Worm (Caenorhabditis elegans) whole organism, early embryonic: ENCODE measurements around the gene sri-57.
"Not testable (repeated sequence)": the region's sequence is repeated elsewhere in the genome, so short reads cannot be mapped to it uniquely, and the experiment has no call there.

Source experiments
- B0310.2 ChIP-seq: sonication (generic microtip); optimal IDR thresholded peaks from 2 replicates; lab custom pipeline; 2016; ENCODE audit warnings: mild to moderate bottlenecking, missing genetic modification characterization, missing compliant biosample characterization
- F13C5.2 ChIP-seq: sonication (generic microtip); optimal IDR thresholded peaks from 2 replicates; lab custom pipeline; 2017; ENCODE audit warnings: mild to moderate bottlenecking, missing genetic modification characterization, inconsistent platforms, missing compliant biosample characterization
- aly-1 ChIP-seq: sonication (generic microtip); optimal IDR thresholded peaks from 2 replicates; lab custom pipeline; 2016; ENCODE audit warnings: missing genetic modification characterization, missing compliant biosample characterization
- ama-1 ChIP-seq: fragments of 150-350 bp; optimal IDR thresholded peaks from 2 replicates; lab custom pipeline; 2014
- ceh-13 ChIP-seq: fragments of 200-800 bp; sonication (Bioruptor generic); optimal IDR thresholded peaks from 2 replicates; lab custom pipeline; 2018; ENCODE audit warnings: mild to moderate bottlenecking, missing genetic modification characterization, missing compliant biosample characterization
- ceh-36 ChIP-seq: sonication (generic microtip); optimal IDR thresholded peaks from 2 replicates; lab custom pipeline; 2016; ENCODE audit warnings: missing genetic modification characterization, inconsistent platforms, missing compliant biosample characterization
- ets-7 ChIP-seq: sonication (generic microtip); optimal IDR thresholded peaks from 2 replicates; lab custom pipeline; 2016; ENCODE audit warnings: missing genotype, missing genetic modification characterization, missing compliant biosample characterization
- flt-1 ChIP-seq: fragments of 200-800 bp; sonication (Bioruptor generic); IDR thresholded peaks from 2 replicates; pipeline ENCODE4 v1.3.6; 2022; ENCODE audit warnings: missing genetic modification characterization, missing compliant biosample characterization
- hmbx-1 ChIP-seq: sonication (generic microtip); optimal IDR thresholded peaks from 2 replicates; lab custom pipeline; 2016; ENCODE audit warnings: mild to moderate bottlenecking, missing genetic modification characterization, missing compliant biosample characterization
- hmg-4 ChIP-seq: fragments of 200-800 bp; sonication (Bioruptor generic); optimal IDR thresholded peaks from 2 replicates; lab custom pipeline; 2018; ENCODE audit warnings: mild to moderate bottlenecking, missing genetic modification characterization, missing compliant biosample characterization
- hnd-1 ChIP-seq: sonication (generic microtip); optimal IDR thresholded peaks from 2 replicates; lab custom pipeline; 2016; ENCODE audit warnings: missing genetic modification characterization, missing compliant biosample characterization
- pes-1 ChIP-seq: fragments of 200-800 bp; sonication (Bioruptor generic); IDR thresholded peaks from 2 replicates; pipeline ENCODE4 v1.3.6; 2022; ENCODE audit warnings: missing genetic modification reagents, missing genetic modification characterization, missing compliant biosample characterization
- scrt-1 ChIP-seq: fragments of 200-800 bp; sonication (Bioruptor generic); IDR thresholded peaks from 2 replicates; pipeline ENCODE4 v1.3.6; 2022; ENCODE audit warnings: missing genetic modification characterization, missing compliant biosample characterization
- sea-1 ChIP-seq: fragments of 200-800 bp; sonication (Bioruptor generic); conservative IDR thresholded peaks from 2 replicates; pipeline ENCODE4 v1.3.6; 2022; ENCODE audit warnings: missing genetic modification characterization, missing compliant biosample characterization
- tbx-11 ChIP-seq: fragments of 200-800 bp; sonication (Bioruptor generic); IDR thresholded peaks from 2 replicates; pipeline ENCODE4 v1.3.6; 2022; ENCODE audit warnings: missing genetic modification characterization, missing compliant biosample characterization
- tbx-37 ChIP-seq: fragments of 200-800 bp; sonication (Bioruptor generic); conservative IDR thresholded peaks from 2 replicates; pipeline ENCODE4 v1.3.6; 2022; ENCODE audit warnings: missing genetic modification reagents, missing genetic modification characterization, missing compliant biosample characterization
- tra-4 ChIP-seq: sonication (generic microtip); optimal IDR thresholded peaks from 2 replicates; lab custom pipeline; 2017; ENCODE audit warnings: missing genetic modification characterization, missing compliant biosample characterization

sri-57 gene

DNA sequence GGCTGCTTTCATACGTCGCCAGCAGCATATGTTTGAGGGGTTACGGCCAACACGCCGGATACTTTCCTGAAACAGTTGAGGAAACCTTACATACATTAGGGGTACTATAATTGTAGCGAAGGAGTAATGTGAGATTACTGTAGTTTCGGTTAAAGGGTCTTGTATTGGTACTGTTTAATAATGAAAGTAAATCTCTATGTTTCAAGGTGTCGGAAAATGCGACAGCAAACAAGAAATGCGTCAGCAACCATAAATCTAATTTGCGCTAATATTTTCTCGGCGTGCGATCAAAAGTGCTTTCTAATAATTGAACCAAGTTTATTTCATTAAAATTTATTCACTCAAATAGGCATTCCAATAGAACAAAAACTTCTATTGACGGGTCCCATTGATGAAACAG is at the start of gene sri-57:
Gene sri-57 (minus strand): TSS at position 101 of the 400 bp plus-strand sequence.
- not testable (repeated sequence) for TF ChIP-seq tbx-11 (GFP tag; lab: Robert Waterston, UW); sea-1 (GFP tag; lab: Robert Waterston, UW); F13C5.2 (tag; lab: Kevin White, UChicago)

DNA sequence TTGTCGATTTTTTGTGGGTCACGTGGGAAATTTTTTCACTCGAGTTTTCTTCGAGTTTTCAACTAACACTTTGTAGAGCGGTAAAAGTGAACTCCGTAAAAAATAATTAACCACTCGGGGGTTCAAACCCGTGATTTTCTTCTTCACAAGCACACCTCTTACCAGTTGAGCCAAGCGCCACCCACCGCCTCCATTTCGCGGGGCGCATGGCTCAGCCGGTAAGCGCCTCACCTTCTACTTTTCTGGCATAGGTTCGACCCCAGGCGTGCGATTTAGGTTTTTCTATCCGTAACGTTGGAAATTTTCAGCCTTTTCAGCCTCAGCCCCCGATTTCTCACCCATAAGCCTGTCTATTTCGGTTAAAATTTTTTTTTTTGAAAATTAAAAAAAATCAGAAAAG is 49.8 kb upstream of the sri-57 start:
- no peak for TF ChIP-seq aly-1 (tag; lab: Kevin White, UChicago)
- TF ChIP-seq sea-1 (GFP tag; lab: Robert Waterston, UW): no peak
- TF ChIP-seq ama-1: no peak
- no peak for TF ChIP-seq scrt-1 (GFP tag; lab: Robert Waterston, UW)
- no peak for TF ChIP-seq hmg-4 (GFP tag; lab: Kevin White, UChicago)
- no peak for TF ChIP-seq ceh-36 (tag; lab: Kevin White, UChicago)
- no peak for TF ChIP-seq hnd-1 (tag; lab: Kevin White, UChicago)
- no peak for TF ChIP-seq F13C5.2 (tag; lab: Kevin White, UChicago)
- TF ChIP-seq flt-1 (GFP tag; lab: Robert Waterston, UW): no peak
- TF ChIP-seq ets-7 (tag; lab: Kevin White, UChicago): no peak
- no peak for TF ChIP-seq tbx-37
- TF ChIP-seq B0310.2 (tag; lab: Kevin White, UChicago): no peak
- no peak for TF ChIP-seq hmbx-1 (tag; lab: Kevin White, UChicago)
- no peak for TF ChIP-seq ceh-13 (GFP tag; lab: Kevin White, UChicago)
- TF ChIP-seq tra-4 (tag; lab: Kevin White, UChicago): no peak
- no peak for TF ChIP-seq pes-1
- TF ChIP-seq tbx-11 (GFP tag; lab: Robert Waterston, UW): no peak

DNA sequence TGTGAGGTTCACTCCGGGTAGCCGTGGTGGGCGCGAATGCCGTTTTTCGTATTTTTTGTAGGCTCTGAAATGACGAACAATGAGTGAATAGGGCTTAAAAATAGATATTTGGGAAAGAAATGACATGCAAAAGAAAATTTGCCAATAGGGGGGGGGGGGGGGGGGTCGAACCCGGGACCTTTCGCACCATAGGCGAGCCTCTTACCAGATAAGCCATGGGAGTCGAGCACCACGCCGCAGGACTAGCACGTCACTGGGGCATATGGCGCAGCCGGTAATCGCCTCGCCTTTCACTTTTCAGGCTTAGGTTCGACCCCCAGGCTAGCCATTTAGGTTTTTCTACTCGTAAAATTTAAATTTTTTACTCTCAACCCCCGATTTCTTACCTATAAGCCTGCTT is 47.0 kb upstream of the sri-57 start:
- TF ChIP-seq pes-1 (no peak), hnd-1 (tag; lab: Kevin White, UChicago) (no peak), hmg-4 (GFP tag; lab: Kevin White, UChicago) (no peak), flt-1 (GFP tag; lab: Robert Waterston, UW) (no peak)

DNA sequence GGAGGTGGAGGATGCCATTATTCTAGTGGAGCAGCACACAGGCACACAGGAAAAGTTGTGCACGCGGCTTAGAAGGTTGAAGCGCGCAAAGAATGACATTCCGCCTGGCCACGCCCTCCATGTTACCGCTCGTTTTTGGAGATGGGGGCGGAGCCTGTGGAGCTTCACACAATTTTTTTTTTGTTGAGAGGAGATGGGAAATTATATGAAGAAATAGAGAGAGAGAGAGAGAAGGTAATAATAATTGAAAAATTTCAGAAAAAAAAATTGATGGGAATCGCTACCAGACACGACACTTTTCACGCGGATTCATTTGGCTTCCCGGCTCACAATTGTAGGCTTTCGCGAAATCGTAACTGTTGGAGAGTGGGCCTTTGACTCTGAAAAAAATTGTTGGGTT is 45.1 kb upstream of the sri-57 start, which contains the start of gene T05A8.3:
Gene T05A8.3 (minus strand): TSS at position 101 of the 400 bp plus-strand sequence.
- TF ChIP-seq pes-1: no peak

DNA sequence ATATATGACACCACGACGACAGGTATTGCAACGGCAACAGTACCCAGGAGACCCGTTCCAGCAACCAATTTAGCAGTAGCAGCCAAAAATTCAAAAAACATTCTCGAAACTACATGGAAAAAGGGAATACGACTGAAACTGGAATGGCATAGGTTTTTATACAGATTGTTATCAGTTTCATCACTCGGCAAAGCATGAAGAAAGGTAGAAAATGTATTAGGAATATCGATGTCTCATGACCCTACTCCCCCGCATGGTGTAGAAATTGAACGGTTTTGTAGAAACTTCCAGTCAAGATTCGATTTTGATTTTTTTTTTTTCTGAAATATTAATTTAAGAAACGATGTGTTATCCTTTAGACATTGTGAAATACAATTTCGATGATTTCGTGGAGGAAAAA is 38.7 kb upstream of the sri-57 start, which contains the start of gene T05A8.2:
Gene T05A8.2 (minus strand): TSS at position 101 of the 400 bp plus-strand sequence.
- TF ChIP-seq tbx-37: no peak
- no peak for TF ChIP-seq hnd-1 (tag; lab: Kevin White, UChicago)
- no peak for TF ChIP-seq hmg-4 (GFP tag; lab: Kevin White, UChicago)
- no peak for TF ChIP-seq hmbx-1 (tag; lab: Kevin White, UChicago)
- TF ChIP-seq flt-1 (GFP tag; lab: Robert Waterston, UW): no peak
- TF ChIP-seq tbx-11 (GFP tag; lab: Robert Waterston, UW): no peak
- TF ChIP-seq sea-1 (GFP tag; lab: Robert Waterston, UW): no peak
- no peak for TF ChIP-seq tra-4 (tag; lab: Kevin White, UChicago)
- TF ChIP-seq ama-1: no peak
- no peak for TF ChIP-seq ets-7 (tag; lab: Kevin White, UChicago)
- TF ChIP-seq scrt-1 (GFP tag; lab: Robert Waterston, UW): no peak

DNA sequence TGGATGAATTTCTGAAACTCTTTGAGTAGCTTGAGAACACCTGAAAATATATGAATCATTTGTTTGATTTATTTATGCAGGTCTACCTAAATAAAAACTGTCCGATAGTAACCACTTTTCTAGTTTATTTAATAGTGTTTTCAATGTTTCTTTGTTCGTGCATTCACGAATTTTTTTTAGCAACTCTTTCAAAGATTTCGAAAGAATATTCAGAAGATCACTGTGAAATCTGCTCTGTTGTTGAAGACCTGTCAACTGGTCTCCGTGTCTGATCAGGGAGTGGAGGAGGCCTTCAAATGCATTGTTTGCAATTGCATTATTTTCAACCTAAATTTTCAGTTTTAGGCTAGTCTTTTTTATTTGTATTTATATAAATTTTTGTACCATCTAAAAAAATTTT is 37.7 kb upstream of the sri-57 start, which contains the start of gene T05A8.1:
Gene T05A8.1 (minus strand): TSS at position 101 of the 400 bp plus-strand sequence.
- TF ChIP-seq ceh-36 (tag; lab: Kevin White, UChicago): no peak
- no peak for TF ChIP-seq pes-1
- TF ChIP-seq aly-1 (tag; lab: Kevin White, UChicago): no peak
- TF ChIP-seq F13C5.2 (tag; lab: Kevin White, UChicago): no peak
- no peak for TF ChIP-seq hmg-4 (GFP tag; lab: Kevin White, UChicago)
- no peak for TF ChIP-seq tbx-11 (GFP tag; lab: Robert Waterston, UW)
- TF ChIP-seq flt-1 (GFP tag; lab: Robert Waterston, UW): no peak
- TF ChIP-seq ets-7 (tag; lab: Kevin White, UChicago): no peak
- no peak for TF ChIP-seq ceh-13 (GFP tag; lab: Kevin White, UChicago)
- no peak for TF ChIP-seq B0310.2 (tag; lab: Kevin White, UChicago)
- TF ChIP-seq tbx-37: no peak
- no peak for TF ChIP-seq ama-1
- no peak for TF ChIP-seq scrt-1 (GFP tag; lab: Robert Waterston, UW)
- no peak for TF ChIP-seq hmbx-1 (tag; lab: Kevin White, UChicago)
- TF ChIP-seq tra-4 (tag; lab: Kevin White, UChicago): no peak
- TF ChIP-seq sea-1 (GFP tag; lab: Robert Waterston, UW): no peak
- TF ChIP-seq hnd-1 (tag; lab: Kevin White, UChicago): no peak

DNA sequence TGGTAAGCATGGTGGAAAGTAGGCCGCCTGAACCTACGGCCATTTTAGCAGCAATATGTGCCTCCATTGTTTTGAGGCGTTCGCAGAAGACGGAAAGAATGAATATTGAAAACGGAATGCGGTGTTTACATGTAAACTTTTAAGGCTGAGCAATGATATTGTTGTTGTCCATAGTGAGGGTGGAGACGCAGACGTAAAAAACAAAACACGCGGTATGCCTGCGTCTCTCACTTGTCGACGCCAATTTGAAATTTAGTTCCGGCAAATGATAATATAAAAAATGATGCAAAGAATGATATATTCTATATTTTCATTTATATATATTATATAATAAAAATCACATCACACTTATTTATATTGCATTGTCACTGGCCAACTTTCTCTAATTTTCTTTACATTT is 35.7 kb upstream of the sri-57 start, which contains the start of gene Y47G7B.2:
Gene Y47G7B.2 (minus strand): TSS at position 143 of the 400 bp plus-strand sequence.
- TF ChIP-seq hmg-4 (GFP tag; lab: Kevin White, UChicago) (no peak), pes-1 (no peak), tbx-11 (GFP tag; lab: Robert Waterston, UW) (no peak), B0310.2 (tag; lab: Kevin White, UChicago) (no peak), ceh-13 (GFP tag; lab: Kevin White, UChicago) (no peak), hmbx-1 (tag; lab: Kevin White, UChicago) (no peak), ama-1 (no peak)

DNA sequence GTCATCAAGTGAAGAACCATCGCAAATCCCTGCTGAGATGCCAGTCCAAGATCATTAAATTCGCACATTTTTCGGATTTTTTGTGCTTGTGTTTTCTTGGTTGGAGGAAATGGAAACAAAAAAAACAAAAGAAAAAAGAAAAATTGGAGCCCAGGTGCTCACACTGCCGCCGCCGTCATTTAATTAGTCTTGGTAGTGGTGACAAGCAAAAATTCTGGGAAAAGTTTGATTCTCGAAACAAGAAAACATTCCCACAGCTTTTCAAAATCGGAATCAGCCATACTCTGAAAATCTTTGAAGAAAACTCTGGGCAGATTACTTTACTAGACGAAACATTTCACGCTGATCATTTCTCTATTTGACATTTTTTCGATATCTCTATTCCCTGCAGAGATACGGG is 33.0 kb upstream of the sri-57 start, which contains the start of gene srh-128:
Gene srh-128 (minus strand): TSS at position 101 of the 400 bp plus-strand sequence.
- TF ChIP-seq sea-1 (GFP tag; lab: Robert Waterston, UW): no peak
- TF ChIP-seq ama-1: no peak
- no peak for TF ChIP-seq hnd-1 (tag; lab: Kevin White, UChicago)
- no peak for TF ChIP-seq tbx-37
- TF ChIP-seq hmbx-1 (tag; lab: Kevin White, UChicago): no peak
- no peak for TF ChIP-seq hmg-4 (GFP tag; lab: Kevin White, UChicago)
- TF ChIP-seq flt-1 (GFP tag; lab: Robert Waterston, UW): no peak
- no peak for TF ChIP-seq scrt-1 (GFP tag; lab: Robert Waterston, UW)
- TF ChIP-seq aly-1 (tag; lab: Kevin White, UChicago): no peak
- TF ChIP-seq tra-4 (tag; lab: Kevin White, UChicago): no peak
- TF ChIP-seq tbx-11 (GFP tag; lab: Robert Waterston, UW): no peak
- TF ChIP-seq ceh-36 (tag; lab: Kevin White, UChicago): no peak
- no peak for TF ChIP-seq F13C5.2 (tag; lab: Kevin White, UChicago)
- TF ChIP-seq B0310.2 (tag; lab: Kevin White, UChicago): no peak
- no peak for TF ChIP-seq pes-1
- TF ChIP-seq ceh-13 (GFP tag; lab: Kevin White, UChicago): no peak
- no peak for TF ChIP-seq ets-7 (tag; lab: Kevin White, UChicago)
